Fruit fly (Drosophila melanogaster) whole organism, adult: ENCODE measurements around the gene ome.

Experiments used
- CG11617 ChIP-seq: fragments of 200-800 bp; sonication (Bioruptor generic); optimal IDR thresholded peaks from 2 replicates; lab custom pipeline; 2017; ENCODE audit warnings: mild to moderate bottlenecking, missing biosample characterization, missing genetic modification reagents, missing genetic modification characterization
- CG33017 ChIP-seq: fragments of 200-800 bp; sonication (Bioruptor generic); optimal IDR thresholded peaks from 2 replicates; lab custom pipeline; 2018; ENCODE audit warnings: missing biosample characterization, mild to moderate bottlenecking, missing genetic modification characterization, moderate library complexity
- CG5204 ChIP-seq: fragments of 200-800 bp; sonication (Bioruptor generic); optimal IDR thresholded peaks from 2 replicates; lab custom pipeline; 2016; ENCODE audit warnings: missing biosample characterization, missing genetic modification characterization
- CG7101 ChIP-seq: fragments of 200-800 bp; sonication (Bioruptor generic); optimal IDR thresholded peaks from 2 replicates; lab custom pipeline; 2018; ENCODE audit warnings: missing biosample characterization, mild to moderate bottlenecking, missing genetic modification characterization, moderate library complexity
- Crg-1 ChIP-seq: fragments of 200-800 bp; sonication (Bioruptor generic); optimal IDR thresholded peaks from 2 replicates; lab custom pipeline; 2016; ENCODE audit warnings: missing biosample characterization, missing genetic modification characterization
- Mnt ChIP-seq: fragments of 200-800 bp; sonication (Bioruptor generic); optimal IDR thresholded peaks from 2 replicates; lab custom pipeline; 2016; ENCODE audit warnings: missing biosample characterization, mild to moderate bottlenecking, missing genetic modification characterization
- bab1 ChIP-seq: fragments of 200-800 bp; sonication (Bioruptor generic); optimal IDR thresholded peaks from 3 replicates; lab custom pipeline; 2019; ENCODE audit warnings: missing biosample characterization, mild to moderate bottlenecking, missing genetic modification characterization, moderate library complexity
- cnc ChIP-seq, 2 experiments: fragments of >200 bp; optimal IDR thresholded peaks; 2 replicates each; lab custom pipeline; 2017
- kay ChIP-seq: fragments of 200-800 bp; sonication (Bioruptor generic); peaks from one replicate; lab custom pipeline; 2016; ENCODE audit warnings: missing biosample characterization, missing genetic modification characterization, borderline replicate concordance
- ovo ChIP-seq: fragments of 200-800 bp; sonication (Bioruptor generic); optimal IDR thresholded peaks from 2 replicates; lab custom pipeline; 2016; ENCODE audit warnings: missing biosample characterization, missing genetic modification characterization
- pad ChIP-seq: fragments of 200-800 bp; sonication (Bioruptor generic); optimal IDR thresholded peaks from 3 replicates; lab custom pipeline; 2017; ENCODE audit warnings: missing biosample characterization, missing genetic modification characterization, mild to moderate bottlenecking, moderate library complexity, missing genetic modification reagents
- tj ChIP-seq: fragments of 200-800 bp; sonication (Bioruptor generic); optimal IDR thresholded peaks from 3 replicates; lab custom pipeline; 2017; ENCODE audit warnings: missing biosample characterization, mild to moderate bottlenecking, missing genetic modification characterization, moderate library complexity
- toe ChIP-seq: fragments of 200-800 bp; sonication (Bioruptor generic); optimal IDR thresholded peaks from 2 replicates; lab custom pipeline; 2016; ENCODE audit warnings: missing biosample characterization, missing genetic modification characterization

DNA sequence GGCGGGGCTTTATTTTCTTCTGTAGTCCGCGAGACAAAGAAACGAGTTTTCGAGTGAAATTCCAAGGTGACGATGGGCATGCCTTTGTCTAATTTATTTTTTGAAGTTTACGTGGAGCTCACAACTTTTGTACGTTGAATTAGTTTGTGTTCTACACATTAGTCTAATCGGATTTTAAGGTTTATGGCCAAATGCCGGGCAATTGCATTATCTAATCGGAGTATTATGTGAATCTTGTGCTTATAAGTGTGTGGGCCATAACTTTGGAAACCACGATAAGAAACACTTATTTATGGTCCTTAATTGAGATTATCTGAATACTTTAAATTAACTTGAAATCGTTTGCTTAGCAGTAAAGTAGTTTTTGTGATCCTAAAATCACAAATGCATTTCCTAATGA lies 40.2 kb downstream of the ome start:
- TF ChIP-seq toe (no peak), pad (GFP tag; lab: Kevin White, UChicago) (no peak), Crg-1 (GFP tag; lab: Kevin White, UChicago) (no peak), Mnt (GFP tag; lab: Kevin White, UChicago) (no peak), kay (peak; percentile 84), cnc (optimal IDR thresholded peaks at IDR 0.05; lab: Kevin White, UChicago) (no peak), CG33017 (tag; lab: Kevin White, UChicago) (peak; percentile 35), tj (GFP tag; lab: Kevin White, UChicago) (no peak), CG11617 (GFP tag; lab: Kevin White, UChicago) (no peak), CG5204 (GFP tag; lab: Kevin White, UChicago) (no peak), bab1 (GFP tag; lab: Kevin White, UChicago) (no peak), ovo (GFP tag; lab: Kevin White, UChicago) (no peak), CG7101 (no peak)
